Worm (Caenorhabditis elegans) whole organism, midembryonic: ENCODE data around the gene Y62H9A.2.

ENCODE experiments used
- T22C8.4 ChIP-seq: fragments of 200-800 bp; sonication (Bioruptor generic); IDR thresholded peaks from 2 replicates; pipeline ENCODE4 v1.3.6; 2022; ENCODE audit warnings: missing genetic modification characterization, missing compliant biosample characterization
- cog-1 ChIP-seq: sonication (generic microtip); optimal IDR thresholded peaks from 2 replicates; lab custom pipeline; 2016; ENCODE audit warnings: missing genetic modification characterization, missing compliant biosample characterization
- flt-1 ChIP-seq: fragments of 200-800 bp; sonication (Bioruptor generic); IDR thresholded peaks from 2 replicates; pipeline ENCODE4 v1.3.6; 2022; ENCODE audit warnings: missing genetic modification characterization, missing compliant biosample characterization
- klf-2 ChIP-seq: fragments of 200-800 bp; sonication (Bioruptor generic); conservative IDR thresholded peaks from 2 replicates; pipeline ENCODE4 v1.3.6; 2022; ENCODE audit warnings: missing genetic modification reagents, missing genetic modification characterization, missing compliant biosample characterization
- med-1 ChIP-seq: sonication (generic microtip); optimal IDR thresholded peaks from 2 replicates; lab custom pipeline; 2017; ENCODE audit warnings: missing genetic modification characterization, mild to moderate bottlenecking, missing compliant biosample characterization, antibody characterized with exemption, missing genetic modification reagents; ENCODE audit not compliant: insufficient read depth
- ref-1 ChIP-seq: fragments of 200-800 bp; sonication (Bioruptor generic); conservative IDR thresholded peaks from 2 replicates; pipeline ENCODE4 v1.3.6; 2022; ENCODE audit warnings: missing genetic modification reagents, missing genetic modification characterization, missing compliant biosample characterization
- tab-1 ChIP-seq: fragments of 200-800 bp; sonication (Bioruptor generic); IDR thresholded peaks from 2 replicates; pipeline ENCODE4 v1.3.6; 2022; ENCODE audit warnings: missing genetic modification characterization, missing compliant biosample characterization
- ztf-23 ChIP-seq: fragments of 200-800 bp; sonication (Bioruptor generic); IDR thresholded peaks from 2 replicates; pipeline ENCODE4 v1.3.6; 2022; ENCODE audit warnings: missing genetic modification reagents, missing genetic modification characterization, missing compliant biosample characterization
- ztf-29 ChIP-seq: fragments of 200-800 bp; sonication (Bioruptor generic); IDR thresholded peaks from 2 replicates; pipeline ENCODE4 v1.3.6; 2022; ENCODE audit warnings: missing genetic modification reagents, missing genetic modification characterization, missing compliant biosample characterization

The Y62H9A.2 gene

ce11 chrX:11882800-11883199 lies 4.8 kb upstream of the Y62H9A.2 start, which contains the start of the genes Y62H9A.5 and ule-5:
Gene Y62H9A.5, minus strand, starts transcription at chrX:11882900.
Gene ule-5, plus strand, starts transcription at chrX:11883127.
- TF ChIP-seq med-1 (GFP tag; lab: Kevin White, UChicago) (no peak), flt-1 (no peak), T22C8.4 (GFP tag; lab: Robert Waterston, UW) (no peak), klf-2 (no peak), ztf-29 (GFP tag; lab: Robert Waterston, UW) (no peak), ztf-23 (GFP tag; lab: Robert Waterston, UW) (no peak), cog-1 (no peak), tab-1 (GFP tag; lab: Robert Waterston, UW) (no peak), ref-1 (GFP tag; lab: Robert Waterston, UW) (no peak)

DNA sequence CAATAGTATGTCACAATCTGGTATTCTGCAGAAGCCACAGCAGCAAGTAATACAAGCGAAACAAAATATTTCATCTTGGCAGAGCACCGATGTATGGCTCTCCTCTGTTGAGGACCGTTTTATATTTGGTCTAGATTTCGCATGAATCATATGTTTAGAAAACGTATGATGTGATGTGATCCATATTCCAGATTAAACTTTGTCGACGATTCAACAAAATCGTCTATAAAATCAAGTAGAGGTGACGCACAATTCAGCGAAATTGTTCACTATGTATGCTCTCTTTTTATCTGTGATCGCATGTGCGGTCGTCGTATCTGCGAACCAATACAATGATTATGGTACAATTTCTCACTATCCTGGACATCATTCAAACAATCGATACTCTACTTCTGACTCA lies 1.9 kb upstream of the Y62H9A.2 start, which contains the start of the genes Y62H9A.3 and Y62H9A.4:
TSS of gene Y62H9A.3 (minus strand) at position 101 of the 400 bp plus-strand sequence.
TSS of gene Y62H9A.4 (plus strand) at position 256 of the 400 bp plus-strand sequence.
- TF ChIP-seq tab-1 (GFP tag; lab: Robert Waterston, UW) = no peak
- no peak for TF ChIP-seq med-1 (GFP tag; lab: Kevin White, UChicago)
- TF ChIP-seq ztf-29 (GFP tag; lab: Robert Waterston, UW) = no peak
- no peak for TF ChIP-seq klf-2
- no peak for TF ChIP-seq T22C8.4 (GFP tag; lab: Robert Waterston, UW)
- no peak for TF ChIP-seq ref-1 (GFP tag; lab: Robert Waterston, UW)
- TF ChIP-seq ztf-23 (GFP tag; lab: Robert Waterston, UW) = no peak
- TF ChIP-seq cog-1 = no peak
- TF ChIP-seq flt-1 = no peak

- TF ChIP-seq T22C8.4 (GFP tag; lab: Robert Waterston, UW) (no peak), cog-1 (no peak), med-1 (GFP tag; lab: Kevin White, UChicago) (no peak), tab-1 (GFP tag; lab: Robert Waterston, UW) (no peak), klf-2 (no peak), flt-1 (no peak), ztf-29 (GFP tag; lab: Robert Waterston, UW) (no peak), ref-1 (GFP tag; lab: Robert Waterston, UW) (no peak), ztf-23 (GFP tag; lab: Robert Waterston, UW) (no peak)
Measured at ce11 chrX:11875260-11875659, 2.7 kb downstream of the Y62H9A.2 start, which contains the start of gene Y62H9A.1. Gene Y62H9A.1, plus strand, starts transcription at chrX:11875541.

- no peak for TF ChIP-seq klf-2
- TF ChIP-seq ztf-29 (GFP tag; lab: Robert Waterston, UW) = no peak
- no peak for TF ChIP-seq ztf-23 (GFP tag; lab: Robert Waterston, UW)
- TF ChIP-seq cog-1 = no peak
- no peak for TF ChIP-seq ref-1 (GFP tag; lab: Robert Waterston, UW)
- TF ChIP-seq tab-1 (GFP tag; lab: Robert Waterston, UW) = no peak
- TF ChIP-seq T22C8.4 (GFP tag; lab: Robert Waterston, UW) = no peak
- TF ChIP-seq med-1 (GFP tag; lab: Kevin White, UChicago) = no peak
- TF ChIP-seq flt-1 = no peak
Measured at ce11 chrX:11872210-11872609, 5.8 kb downstream of the Y62H9A.2 start.

DNA sequence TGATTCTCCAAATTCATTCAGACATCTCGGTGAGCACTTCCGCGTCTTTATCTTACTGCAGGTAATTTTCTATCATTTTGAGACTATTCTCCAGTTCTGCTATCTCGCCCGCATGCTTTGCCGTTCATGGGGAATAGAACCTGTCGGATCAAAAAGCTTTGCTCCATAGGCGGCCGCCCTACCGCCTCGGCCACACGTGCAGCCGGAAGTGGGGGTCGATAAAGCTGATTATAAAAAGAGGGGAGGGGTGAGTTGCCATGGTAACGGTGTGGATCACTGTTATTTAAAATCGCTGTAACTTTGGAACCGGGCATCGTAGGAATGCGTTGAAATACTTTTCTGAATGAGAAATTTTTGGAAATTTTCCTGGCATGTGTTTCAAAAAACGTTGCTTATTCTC lies 7.6 kb downstream of the Y62H9A.2 start:
- TF ChIP-seq ztf-23 (GFP tag; lab: Robert Waterston, UW) (no peak), klf-2 (no peak), ztf-29 (GFP tag; lab: Robert Waterston, UW) (no peak), ref-1 (GFP tag; lab: Robert Waterston, UW) (no peak), cog-1 (no peak), flt-1 (no peak), tab-1 (GFP tag; lab: Robert Waterston, UW) (no peak), T22C8.4 (GFP tag; lab: Robert Waterston, UW) (no peak), med-1 (GFP tag; lab: Kevin White, UChicago) (no peak)

- no peak for TF ChIP-seq ztf-29 (GFP tag; lab: Robert Waterston, UW)
Measured at ce11 chrX:11869260-11869659, 8.7 kb downstream of the Y62H9A.2 start, which contains the start of gene dot-1.2. Gene dot-1.2, minus strand, starts transcription at chrX:11869360.

DNA sequence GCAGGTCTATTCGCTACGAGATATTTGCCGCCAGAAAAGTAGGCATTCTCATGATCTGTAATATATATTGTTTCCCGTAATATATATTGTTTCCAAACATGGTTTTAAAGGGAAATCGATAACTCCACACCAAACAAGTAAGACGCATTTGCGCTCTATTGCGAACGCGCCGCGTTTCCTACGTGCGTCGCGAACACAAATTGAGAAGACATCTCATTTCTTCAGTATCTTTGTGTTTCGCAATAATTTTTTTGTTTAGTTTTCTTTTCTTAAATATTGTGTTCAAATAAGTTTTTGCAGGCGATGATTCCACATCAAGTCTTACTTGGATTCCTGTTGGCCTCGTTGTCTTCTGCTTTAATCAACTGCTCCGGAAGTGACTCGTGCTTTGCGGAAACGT lies 12.9 kb downstream of the Y62H9A.2 start, which contains the start of gene F54F7.6:
TSS of gene F54F7.6 (plus strand) at position 301 of the 400 bp plus-strand sequence.
- TF ChIP-seq cog-1 = no peak
- TF ChIP-seq ztf-23 (GFP tag; lab: Robert Waterston, UW) = no peak
- no peak for TF ChIP-seq med-1 (GFP tag; lab: Kevin White, UChicago)
- TF ChIP-seq tab-1 (GFP tag; lab: Robert Waterston, UW) = no peak
- TF ChIP-seq klf-2 = no peak
- no peak for TF ChIP-seq T22C8.4 (GFP tag; lab: Robert Waterston, UW)
- TF ChIP-seq ztf-29 (GFP tag; lab: Robert Waterston, UW) = no peak
- no peak for TF ChIP-seq flt-1

- no peak for TF ChIP-seq cog-1
- TF ChIP-seq T22C8.4 (GFP tag; lab: Robert Waterston, UW) = no peak
- TF ChIP-seq tab-1 (GFP tag; lab: Robert Waterston, UW) = no peak
- TF ChIP-seq med-1 (GFP tag; lab: Kevin White, UChicago) = no peak
- TF ChIP-seq ztf-23 (GFP tag; lab: Robert Waterston, UW) = no peak
- TF ChIP-seq ref-1 (GFP tag; lab: Robert Waterston, UW) = no peak
- no peak for TF ChIP-seq ztf-29 (GFP tag; lab: Robert Waterston, UW)
- no peak for TF ChIP-seq klf-2
Measured at ce11 chrX:11863307-11863706, 14.7 kb downstream of the Y62H9A.2 start, which contains the start of gene F54F7.10. Gene F54F7.10, plus strand, starts transcription at chrX:11863607.

DNA sequence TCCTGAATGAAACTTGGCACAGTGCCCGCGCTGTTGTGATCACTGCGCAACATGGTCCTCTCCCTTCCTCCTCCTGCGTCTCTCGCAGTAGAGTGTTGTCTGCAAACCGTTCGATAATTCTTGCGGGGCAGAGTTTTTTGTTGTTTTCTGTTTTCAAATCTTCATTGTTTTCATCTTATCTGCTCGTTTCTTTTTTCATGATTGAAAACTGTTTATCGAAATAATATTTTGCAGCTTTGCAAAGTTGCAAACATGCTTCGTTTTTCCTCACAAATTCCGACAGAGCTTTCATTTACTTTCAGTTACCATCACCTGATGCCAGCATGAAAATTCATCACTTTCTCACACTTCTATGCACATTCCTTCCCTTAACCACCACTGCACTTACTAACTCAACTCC lies 20.8 kb downstream of the Y62H9A.2 start, which contains the start of gene mes-1:
TSS of gene mes-1 (plus strand) at position 301 of the 400 bp plus-strand sequence.
- no peak for TF ChIP-seq flt-1
- no peak for TF ChIP-seq ztf-29 (GFP tag; lab: Robert Waterston, UW)
- TF ChIP-seq cog-1 = no peak
- TF ChIP-seq ztf-23 (GFP tag; lab: Robert Waterston, UW) = no peak
- no peak for TF ChIP-seq klf-2
- TF ChIP-seq med-1 (GFP tag; lab: Kevin White, UChicago) = no peak
- TF ChIP-seq ref-1 (GFP tag; lab: Robert Waterston, UW) = no peak
- TF ChIP-seq T22C8.4 (GFP tag; lab: Robert Waterston, UW) = no peak
- TF ChIP-seq tab-1 (GFP tag; lab: Robert Waterston, UW) = no peak
